Worm (Caenorhabditis elegans): ENCODE data around the gene C03B1.1.

ce11 chrX:6365715-6366114 lies 8.8 kb upstream of the C03B1.1 start, which contains the start of gene C03B1.3:
- TF ChIP-seq nhr-12 (tag; optimal IDR thresholded peaks at IDR 0.05) (no peak), nhr-11 (tag; optimal IDR thresholded peaks at IDR 0.05) (no peak), nhr-25 (tag; optimal IDR thresholded peaks at IDR 0.05) (no peak), unc-39 (tag; optimal IDR thresholded peaks at IDR 0.05) (no peak), nhr-23 (tag; optimal IDR thresholded peaks at IDR 0.05) (no peak), nhr-77 (tag; optimal IDR thresholded peaks at IDR 0.05) (no peak), snpc-4 (tag; optimal IDR thresholded peaks at IDR 0.05) (no peak), nhr-129 (tag; optimal IDR thresholded peaks at IDR 0.05) (no peak)
